Worm (Caenorhabditis elegans) whole organism, young adult: Measurements from ENCODE around the gene srg-60.

Experiments
- C06A6.2 ChIP-seq: fragments of 200-800 bp; sonication (Bioruptor generic); conservative IDR thresholded peaks from 2 replicates; pipeline ENCODE4 v1.3.6; 2022; ENCODE audit warnings: missing genetic modification characterization, missing compliant biosample characterization
- T26A5.8 ChIP-seq: sonication (generic microtip); optimal IDR thresholded peaks from 2 replicates; lab custom pipeline; 2016; ENCODE audit warnings: missing genetic modification characterization, missing compliant biosample characterization
- akir-1 ChIP-seq: fragments of 200-800 bp; sonication (Bioruptor generic); optimal IDR thresholded peaks from 2 replicates; lab custom pipeline; 2018; ENCODE audit warnings: mild to moderate bottlenecking, missing genetic modification characterization, moderate library complexity, missing compliant biosample characterization
- aptf-3 ChIP-seq: fragments of 200-800 bp; sonication (Bioruptor generic); IDR thresholded peaks from 2 replicates; pipeline ENCODE4 v1.3.6; 2022; ENCODE audit warnings: missing genetic modification characterization, missing compliant biosample characterization
- attf-5 ChIP-seq: fragments of 200-800 bp; sonication (Bioruptor generic); optimal IDR thresholded peaks from 2 replicates; lab custom pipeline; 2018; ENCODE audit warnings: mild to moderate bottlenecking, missing genetic modification characterization, missing compliant biosample characterization
- dpl-1 ChIP-seq: fragments of 150-350 bp; optimal IDR thresholded peaks from 2 replicates; lab custom pipeline; 2014; ENCODE audit warnings: missing biosample characterization, missing genetic modification reagents, missing genetic modification characterization
- ets-4 ChIP-seq: fragments of 200-800 bp; sonication (Bioruptor generic); optimal IDR thresholded peaks from 2 replicates; lab custom pipeline; 2018; ENCODE audit warnings: mild to moderate bottlenecking, missing genetic modification characterization, missing compliant biosample characterization
- him-1 ChIP-seq: sonication (generic microtip); optimal IDR thresholded peaks from 2 replicates; lab custom pipeline; 2016; ENCODE audit warnings: missing genotype, missing genetic modification reagents, missing genetic modification characterization, missing compliant biosample characterization
- let-607 ChIP-seq, 2 experiments: fragments of 200-800 bp in 1 of 2; sonication (Bioruptor generic) in 1 of 2; sonication (generic microtip) in 1 of 2; optimal IDR thresholded peaks; 2 replicates each; lab custom pipeline; 2016 to 2018; ENCODE audit warnings: mild to moderate bottlenecking in 2 of 2, missing compliant biosample characterization in 2 of 2, missing genetic modification characterization in 2 of 2, moderate library complexity in 2 of 2, missing genotype in 1 of 2
- lir-1 ChIP-seq: fragments of 200-800 bp; sonication (Bioruptor generic); conservative IDR thresholded peaks from 2 replicates; pipeline ENCODE4 v1.3.6; 2022; ENCODE audit warnings: missing genetic modification reagents, missing genetic modification characterization, missing compliant biosample characterization
- nhr-120 ChIP-seq: fragments of 200-800 bp; sonication (Bioruptor generic); IDR thresholded peaks from 2 replicates; pipeline ENCODE4 v1.3.6; 2022; ENCODE audit warnings: missing genetic modification characterization, missing compliant biosample characterization
- repo-1 ChIP-seq: sonication (generic microtip); optimal IDR thresholded peaks from 2 replicates; lab custom pipeline; 2017; ENCODE audit warnings: mild to moderate bottlenecking, missing genetic modification characterization, missing compliant biosample characterization
- sea-2 ChIP-seq: fragments of 200-800 bp; sonication (Bioruptor generic); IDR thresholded peaks from 2 replicates; pipeline ENCODE4 v1.3.6; 2022; ENCODE audit warnings: missing genetic modification characterization, missing compliant biosample characterization
- unc-62 ChIP-seq: fragments of 150-350 bp; optimal IDR thresholded peaks from 2 replicates; lab custom pipeline; 2014; ENCODE audit warnings: missing biosample characterization, missing genetic modification reagents, missing genetic modification characterization

ce11 chrV:2750006-2750405 is 27.6 kb upstream of the srg-60 start, which contains the start of gene srx-24:
- TF ChIP-seq unc-62 (GFP tag; lab: Kevin White, UChicago) (no peak), repo-1 (tag; lab: Kevin White, UChicago) (no peak), C06A6.2 (GFP tag; lab: Robert Waterston, UW) (no peak), akir-1 (GFP tag; lab: Kevin White, UChicago) (no peak), him-1 (tag; lab: Kevin White, UChicago) (no peak), T26A5.8 (tag; lab: Kevin White, UChicago) (no peak), dpl-1 (no peak), sea-2 (GFP tag; lab: Robert Waterston, UW) (no peak), aptf-3 (GFP tag; lab: Robert Waterston, UW) (no peak), let-607 (tag; optimal IDR thresholded peaks at IDR 0.05; lab: Kevin White, UChicago) (no peak), nhr-120 (GFP tag; lab: Robert Waterston, UW) (no peak), lir-1 (GFP tag; lab: Robert Waterston, UW) (no peak), attf-5 (no peak), ets-4 (GFP tag; lab: Kevin White, UChicago) (no peak)
